Fruit fly (Drosophila melanogaster) whole organism, embryonic: Measurements from ENCODE around the gene pck.

Experiments
- CG8478 ChIP-seq: fragments of >200 bp; optimal IDR thresholded peaks from 2 replicates; lab custom pipeline; 2018
- Dip3 ChIP-seq: fragments of 200-800 bp; sonication (Bioruptor generic); optimal IDR thresholded peaks from 3 replicates; lab custom pipeline; 2016; ENCODE audit warnings: missing biosample characterization, missing genetic modification characterization
- dysf ChIP-seq: fragments of 200-800 bp; sonication (Bioruptor generic); IDR thresholded peaks from 3 replicates; pipeline ENCODE4 v1.3.6; 2022; ENCODE audit warnings: missing biosample characterization, missing genetic modification characterization
- eyg ChIP-seq: fragments of 200-800 bp; sonication (Bioruptor generic); optimal IDR thresholded peaks from 3 replicates; lab custom pipeline; 2016; ENCODE audit warnings: missing biosample characterization, missing genetic modification characterization
- kay ChIP-seq: fragments of 200-800 bp; sonication (Bioruptor generic); optimal IDR thresholded peaks from 2 replicates; lab custom pipeline; 2016; ENCODE audit warnings: missing biosample characterization, missing genetic modification characterization

DNA sequence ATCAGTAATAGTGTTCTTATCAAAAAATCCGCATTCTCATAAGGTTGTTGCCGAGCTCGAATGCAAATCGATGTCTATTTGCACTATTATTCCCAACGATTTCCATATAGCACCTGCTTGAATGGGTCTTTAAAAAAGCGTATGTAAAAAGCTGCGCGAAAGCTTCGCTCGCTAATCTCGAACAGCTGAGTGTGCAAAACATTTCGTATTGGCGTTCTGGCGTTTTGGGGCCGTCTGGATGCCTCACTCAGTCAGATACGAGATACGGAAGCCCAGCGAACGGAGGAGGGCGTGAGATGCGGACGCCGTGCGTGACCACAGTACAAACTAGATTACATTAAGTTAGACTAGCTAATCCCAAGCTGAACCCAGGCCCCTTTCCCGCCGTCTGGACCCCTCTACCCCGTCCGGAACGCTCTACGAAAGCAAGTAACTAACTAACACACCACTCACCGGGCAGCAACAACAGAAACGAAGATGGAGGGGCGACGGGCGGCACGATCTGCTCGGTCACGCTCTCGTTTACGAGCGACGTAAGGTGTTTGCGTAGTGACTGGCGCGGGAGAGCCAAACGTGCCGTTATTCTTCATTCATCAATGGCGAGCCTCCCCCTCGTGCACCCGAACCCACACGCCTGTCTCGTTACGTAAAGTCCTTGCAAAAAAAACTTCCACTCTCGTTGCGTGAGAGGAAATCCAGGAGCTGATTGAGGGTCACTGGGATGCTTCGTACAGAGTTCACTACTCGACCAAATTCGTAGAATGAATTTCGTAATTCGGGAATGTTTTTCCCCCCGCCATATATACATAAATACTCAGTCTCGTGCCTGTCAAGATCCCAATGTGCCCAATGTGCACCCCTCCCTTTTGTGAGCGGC, 3.7 kb upstream of the pck start:
- no peak for TF ChIP-seq Dip3 (GFP tag; lab: Kevin White, UChicago)
- TF ChIP-seq eyg (GFP tag; lab: Kevin White, UChicago), result no peak
- TF ChIP-seq kay (GFP tag; lab: Kevin White, UChicago), result no peak
- TF ChIP-seq dysf (GFP tag; lab: Robert Waterston, UW), result no peak
- TF ChIP-seq CG8478 (lab: Kevin White, UChicago), result no peak
